Worm (Caenorhabditis elegans) whole organism, late embryonic: ENCODE results near the gene C26B2.2.

ENCODE experiments used
- C38D4.7 ChIP-seq: fragments of 200-800 bp; sonication (Bioruptor generic); optimal IDR thresholded peaks from 2 replicates; lab custom pipeline; 2018; ENCODE audit warnings: mild to moderate bottlenecking, missing genetic modification characterization, moderate library complexity, missing compliant biosample characterization
- K02D7.2 ChIP-seq: sonication (generic microtip); optimal IDR thresholded peaks from 2 replicates; lab custom pipeline; 2017; ENCODE audit warnings: mild to moderate bottlenecking, missing genetic modification characterization, missing compliant biosample characterization
- T23F11.4 ChIP-seq: fragments of 200-800 bp; sonication (Bioruptor generic); optimal IDR thresholded peaks from 2 replicates; lab custom pipeline; 2018; ENCODE audit warnings: mild to moderate bottlenecking, missing genetic modification characterization, missing compliant biosample characterization
- Y22D7AL.16 ChIP-seq: sonication (generic microtip); optimal IDR thresholded peaks from 2 replicates; lab custom pipeline; 2016; ENCODE audit warnings: missing genetic modification characterization, missing compliant biosample characterization
- ama-1 ChIP-seq: fragments of 150-350 bp; optimal IDR thresholded peaks from 2 replicates; lab custom pipeline; 2014
- ceh-14 ChIP-seq: sonication (generic microtip); optimal IDR thresholded peaks from 2 replicates; lab custom pipeline; 2016; ENCODE audit warnings: missing genotype, missing genetic modification characterization, missing compliant biosample characterization
- ceh-19 ChIP-seq: fragments of 200-800 bp; sonication (Bioruptor generic); optimal IDR thresholded peaks from 2 replicates; lab custom pipeline; 2018; ENCODE audit warnings: mild to moderate bottlenecking, missing genetic modification characterization, missing compliant biosample characterization
- ceh-2 ChIP-seq: sonication (generic microtip); optimal IDR thresholded peaks from 2 replicates; lab custom pipeline; 2016; ENCODE audit warnings: missing genotype, missing genetic modification characterization, missing compliant biosample characterization
- ceh-24 ChIP-seq: sonication (generic microtip); optimal IDR thresholded peaks from 2 replicates; lab custom pipeline; 2016; ENCODE audit warnings: mild to moderate bottlenecking, missing genetic modification characterization, missing compliant biosample characterization
- ceh-31 ChIP-seq: sonication (generic microtip); optimal IDR thresholded peaks from 2 replicates; lab custom pipeline; 2016; ENCODE audit warnings: missing genetic modification characterization, missing compliant biosample characterization
- ceh-9 ChIP-seq: sonication (generic microtip); optimal IDR thresholded peaks from 2 replicates; lab custom pipeline; 2016; ENCODE audit warnings: mild to moderate bottlenecking, missing genetic modification characterization, inconsistent platforms, missing compliant biosample characterization
- dmd-4 ChIP-seq: sonication (generic microtip); optimal IDR thresholded peaks from 2 replicates; lab custom pipeline; 2016; ENCODE audit warnings: borderline replicate concordance, missing genetic modification characterization, missing compliant biosample characterization
- dve-1 ChIP-seq: sonication (generic microtip); optimal IDR thresholded peaks from 2 replicates; lab custom pipeline; 2017; ENCODE audit warnings: antibody characterized with exemption, mild to moderate bottlenecking, missing genetic modification characterization, missing compliant biosample characterization
- elt-2 ChIP-seq: sonication (generic microtip); optimal IDR thresholded peaks from 2 replicates; lab custom pipeline; 2016; ENCODE audit warnings: missing genetic modification reagents, missing genetic modification characterization, missing compliant biosample characterization
- elt-4 ChIP-seq: sonication (generic microtip); optimal IDR thresholded peaks from 2 replicates; lab custom pipeline; 2016; ENCODE audit warnings: missing genetic modification characterization, missing compliant biosample characterization
- eyg-1 ChIP-seq: sonication (generic microtip); optimal IDR thresholded peaks from 2 replicates; lab custom pipeline; 2016; ENCODE audit warnings: missing genotype, missing genetic modification characterization, missing compliant biosample characterization
- fax-1 ChIP-seq: sonication (generic microtip); optimal IDR thresholded peaks from 2 replicates; lab custom pipeline; 2016; ENCODE audit warnings: missing genotype, missing genetic modification characterization, missing compliant biosample characterization
- fkh-10 ChIP-seq: fragments of 150-350 bp; optimal IDR thresholded peaks from 2 replicates; lab custom pipeline; 2014; ENCODE audit warnings: missing biosample characterization, missing genetic modification reagents, missing genetic modification characterization
- hlh-15 ChIP-seq: sonication (generic microtip); optimal IDR thresholded peaks from 2 replicates; lab custom pipeline; 2016; ENCODE audit warnings: missing genetic modification characterization, missing compliant biosample characterization
- hlh-30 ChIP-seq: sonication (generic microtip); optimal IDR thresholded peaks from 2 replicates; lab custom pipeline; 2017; ENCODE audit warnings: antibody characterized with exemption, missing genetic modification characterization, missing compliant biosample characterization; ENCODE audit not compliant: insufficient read depth
- hlh-6 ChIP-seq: sonication (generic microtip); optimal IDR thresholded peaks from 2 replicates; lab custom pipeline; 2016; ENCODE audit warnings: missing genotype, missing genetic modification characterization, missing compliant biosample characterization
- hlh-8 ChIP-seq: sonication (generic microtip); optimal IDR thresholded peaks from 2 replicates; lab custom pipeline; 2016; ENCODE audit warnings: missing genotype, missing genetic modification characterization, missing compliant biosample characterization
- npax-4 ChIP-seq: sonication (generic microtip); optimal IDR thresholded peaks from 2 replicates; lab custom pipeline; 2016; ENCODE audit warnings: missing genetic modification characterization, missing compliant biosample characterization
- odd-2 ChIP-seq: sonication (generic microtip); optimal IDR thresholded peaks from 2 replicates; lab custom pipeline; 2017; ENCODE audit warnings: antibody characterized with exemption, mild to moderate bottlenecking, missing genetic modification characterization, missing compliant biosample characterization
- pha-2 ChIP-seq: sonication (generic microtip); optimal IDR thresholded peaks from 2 replicates; lab custom pipeline; 2017; ENCODE audit warnings: mild to moderate bottlenecking, missing genetic modification characterization, missing compliant biosample characterization
- pha-4 ChIP-seq: fragments of 150-350 bp; optimal IDR thresholded peaks from 2 replicates; lab custom pipeline; 2018; ENCODE audit warnings: missing biosample characterization, missing genetic modification reagents, missing genetic modification characterization
- pqm-1 ChIP-seq: sonication (generic microtip); optimal IDR thresholded peaks from 2 replicates; lab custom pipeline; 2016; ENCODE audit warnings: missing genetic modification characterization, missing compliant biosample characterization
- pros-1 ChIP-seq: fragments of 150-350 bp; optimal IDR thresholded peaks from 2 replicates; lab custom pipeline; 2014; ENCODE audit warnings: missing biosample characterization, missing genetic modification reagents, missing genetic modification characterization
- ref-2 ChIP-seq: sonication (generic microtip); optimal IDR thresholded peaks from 2 replicates; lab custom pipeline; 2016; ENCODE audit warnings: missing genetic modification characterization, missing compliant biosample characterization
- sdc-2 ChIP-seq: sonication (generic microtip); optimal IDR thresholded peaks from 2 replicates; lab custom pipeline; 2016; ENCODE audit warnings: missing genotype, missing genetic modification characterization, missing compliant biosample characterization
- sox-2 ChIP-seq: fragments of 200-800 bp; sonication (Bioruptor generic); IDR thresholded peaks from 2 replicates; pipeline ENCODE4 v1.3.6; 2022; ENCODE audit warnings: missing genetic modification reagents, missing genetic modification characterization, missing compliant biosample characterization
- sox-4 ChIP-seq: sonication (generic microtip); optimal IDR thresholded peaks from 2 replicates; lab custom pipeline; 2017; ENCODE audit warnings: mild to moderate bottlenecking, missing genetic modification characterization, inconsistent platforms, missing compliant biosample characterization
- syd-9 ChIP-seq: sonication (generic microtip); optimal IDR thresholded peaks from 2 replicates; lab custom pipeline; 2016; ENCODE audit warnings: mild to moderate bottlenecking, missing genetic modification characterization, moderate library complexity, missing compliant biosample characterization
- tbx-2 ChIP-seq: sonication (generic microtip); optimal IDR thresholded peaks from 2 replicates; lab custom pipeline; 2016; ENCODE audit warnings: missing genetic modification characterization, missing compliant biosample characterization
- unc-3 ChIP-seq, 2 experiments: fragments of 200-800 bp in 1 of 2; sonication (Bioruptor generic) in 1 of 2; sonication (generic microtip) in 1 of 2; conservative IDR thresholded peaks in 1 of 2; optimal IDR thresholded peaks in 1 of 2; 2 replicates each; pipeline versions ENCODE4 v1.3.6 to Lab custom; 2016 to 2022; ENCODE audit warnings: missing compliant biosample characterization in 2 of 2, missing genetic modification characterization in 2 of 2, missing genetic modification reagents in 1 of 2
- unc-42 ChIP-seq: sonication (generic microtip); optimal IDR thresholded peaks from 2 replicates; lab custom pipeline; 2016; ENCODE audit warnings: missing genotype, missing genetic modification characterization, missing compliant biosample characterization
- unc-55 ChIP-seq: sonication (generic microtip); optimal IDR thresholded peaks from 2 replicates; lab custom pipeline; 2017; ENCODE audit warnings: missing biosample characterization, missing genetic modification reagents, missing genetic modification characterization
- unc-86 ChIP-seq: sonication (generic microtip); optimal IDR thresholded peaks from 2 replicates; lab custom pipeline; 2016; ENCODE audit warnings: missing genetic modification characterization, missing compliant biosample characterization
- zip-5 ChIP-seq: sonication (generic microtip); optimal IDR thresholded peaks from 2 replicates; lab custom pipeline; 2016; ENCODE audit warnings: missing genetic modification characterization, missing compliant biosample characterization

Gene C26B2.2

ce11 chrIV:8029413-8029812, 7.5 kb upstream of the C26B2.2 start, which contains the start of gene nhr-31:
Gene nhr-31, minus strand, starts transcription at chrIV:8029513.
- no peak for TF ChIP-seq tbx-2 (tag; lab: Kevin White, UChicago)
- TF ChIP-seq sdc-2: no peak

- TF ChIP-seq elt-2 (peak; percentile 92), hlh-15 (tag; lab: Kevin White, UChicago) (no peak), odd-2 (tag; lab: Kevin White, UChicago) (no peak), hlh-30 (tag; lab: Kevin White, UChicago) (peak; percentile 28)
Measured at ce11 chrIV:8028372-8028771, 6.5 kb upstream of the C26B2.2 start.

- TF ChIP-seq ceh-14 (tag; lab: Kevin White, UChicago) (no peak), elt-2 (peak; percentile 44), ceh-19 (GFP tag; lab: Kevin White, UChicago) (no peak)
Measured at ce11 chrIV:8027293-8027866, 5.5 kb upstream of the C26B2.2 start.

- TF ChIP-seq elt-2 (peak; percentile 4), pqm-1 (tag; lab: Kevin White, UChicago) (no peak), dve-1 (tag; lab: Kevin White, UChicago) (peak; percentile 5), syd-9 (tag; lab: Kevin White, UChicago) (no peak)
- TF ChIP-seq, all 69 proteins: peak for 2
Measured at ce11 chrIV:8026361-8026760, 4.4 kb upstream of the C26B2.2 start.

ce11 chrIV:8023861-8024260, 1.9 kb upstream of the C26B2.2 start:
- TF ChIP-seq unc-55 (GFP tag; lab: Kevin White, UChicago) (no peak), elt-2 (peak; percentile 46)

ce11 chrIV:8019772-8020496, 2.0 kb downstream of the C26B2.2 start, which contains the start of gene dnc-4:
Gene dnc-4, minus strand, starts transcription at chrIV:8019808.
- TF ChIP-seq sox-4 (no peak), dmd-4 (tag; lab: Kevin White, UChicago) (no peak), ceh-19 (GFP tag; lab: Kevin White, UChicago) (no peak), pros-1 (no peak), elt-4 (tag; lab: Kevin White, UChicago) (no peak), pha-4 (tag; lab: Kevin White, UChicago) (no peak), ref-2 (tag; lab: Kevin White, UChicago) (no peak), unc-3 (GFP tag; conservative IDR thresholded peaks at IDR 0.05; lab: Robert Waterston, UW) (no peak), unc-3 (tag; optimal IDR thresholded peaks at IDR 0.05; lab: Kevin White, UChicago) (no peak), T23F11.4 (GFP tag; lab: Kevin White, UChicago) (no peak), hlh-6 (tag; lab: Kevin White, UChicago) (no peak), zip-5 (tag; lab: Kevin White, UChicago) (no peak), hlh-30 (tag; lab: Kevin White, UChicago) (no peak), K02D7.2 (tag; lab: Kevin White, UChicago) (no peak), ama-1 (lab: Kevin White, UChicago) (no peak), hlh-8 (tag; lab: Kevin White, UChicago) (peak; percentile 24), odd-2 (tag; lab: Kevin White, UChicago) (no peak), fkh-10 (GFP tag; lab: Kevin White, UChicago) (no peak), fax-1 (tag; lab: Kevin White, UChicago) (peak; percentile 14), npax-4 (tag; lab: Kevin White, UChicago) (no peak), Y22D7AL.16 (tag; lab: Kevin White, UChicago) (no peak), pha-2 (tag; lab: Kevin White, UChicago) (no peak), unc-55 (GFP tag; lab: Kevin White, UChicago) (peak; percentile 5), C38D4.7 (GFP tag; lab: Kevin White, UChicago) (no peak), ceh-9 (no peak), ceh-31 (tag; lab: Kevin White, UChicago) (peak; percentile 63), eyg-1 (tag; lab: Kevin White, UChicago) (no peak), unc-42 (peak; percentile 32), pqm-1 (tag; lab: Kevin White, UChicago) (no peak), ceh-24 (tag; lab: Kevin White, UChicago) (no peak), ceh-2 (tag; lab: Kevin White, UChicago) (peak; percentile 47), sox-2 (no peak), unc-86 (tag; lab: Kevin White, UChicago) (no peak), elt-2 (peak; percentile 11)
